Fruit fly (Drosophila melanogaster): ENCODE results near the gene Pis.

- TF ChIP-seq insv (optimal IDR thresholded peaks at IDR 0.05) (no peak), ttk (optimal IDR thresholded peaks at IDR 0.05) (no peak), h (optimal IDR thresholded peaks at IDR 0.05) (no peak)
These were observed 41.3 kb downstream of the Pis start, which contains the start of gene CG8119 for dm6 chrX:15662285-15662684.
